Worm (Caenorhabditis elegans) whole organism, midembryonic: Measurements from ENCODE around the gene clec-51.
A peak's percentile ranks its signal among the peaks of the same experiment; 100 is the strongest.

ENCODE experiments used
- T22C8.4 ChIP-seq: fragments of 200-800 bp; sonication (Bioruptor generic); IDR thresholded peaks from 2 replicates; pipeline ENCODE4 v1.3.6; 2022; ENCODE audit warnings: missing genetic modification characterization, missing compliant biosample characterization
- cog-1 ChIP-seq: sonication (generic microtip); optimal IDR thresholded peaks from 2 replicates; lab custom pipeline; 2016; ENCODE audit warnings: missing genetic modification characterization, missing compliant biosample characterization
- flt-1 ChIP-seq: fragments of 200-800 bp; sonication (Bioruptor generic); IDR thresholded peaks from 2 replicates; pipeline ENCODE4 v1.3.6; 2022; ENCODE audit warnings: missing genetic modification characterization, missing compliant biosample characterization
- klf-2 ChIP-seq: fragments of 200-800 bp; sonication (Bioruptor generic); conservative IDR thresholded peaks from 2 replicates; pipeline ENCODE4 v1.3.6; 2022; ENCODE audit warnings: missing genetic modification reagents, missing genetic modification characterization, missing compliant biosample characterization
- med-1 ChIP-seq: sonication (generic microtip); optimal IDR thresholded peaks from 2 replicates; lab custom pipeline; 2017; ENCODE audit warnings: missing genetic modification characterization, mild to moderate bottlenecking, missing compliant biosample characterization, antibody characterized with exemption, missing genetic modification reagents; ENCODE audit not compliant: insufficient read depth
- ref-1 ChIP-seq: fragments of 200-800 bp; sonication (Bioruptor generic); conservative IDR thresholded peaks from 2 replicates; pipeline ENCODE4 v1.3.6; 2022; ENCODE audit warnings: missing genetic modification reagents, missing genetic modification characterization, missing compliant biosample characterization
- tab-1 ChIP-seq: fragments of 200-800 bp; sonication (Bioruptor generic); IDR thresholded peaks from 2 replicates; pipeline ENCODE4 v1.3.6; 2022; ENCODE audit warnings: missing genetic modification characterization, missing compliant biosample characterization
- ztf-23 ChIP-seq: fragments of 200-800 bp; sonication (Bioruptor generic); IDR thresholded peaks from 2 replicates; pipeline ENCODE4 v1.3.6; 2022; ENCODE audit warnings: missing genetic modification reagents, missing genetic modification characterization, missing compliant biosample characterization
- ztf-29 ChIP-seq: fragments of 200-800 bp; sonication (Bioruptor generic); IDR thresholded peaks from 2 replicates; pipeline ENCODE4 v1.3.6; 2022; ENCODE audit warnings: missing genetic modification reagents, missing genetic modification characterization, missing compliant biosample characterization

The clec-51 gene

DNA sequence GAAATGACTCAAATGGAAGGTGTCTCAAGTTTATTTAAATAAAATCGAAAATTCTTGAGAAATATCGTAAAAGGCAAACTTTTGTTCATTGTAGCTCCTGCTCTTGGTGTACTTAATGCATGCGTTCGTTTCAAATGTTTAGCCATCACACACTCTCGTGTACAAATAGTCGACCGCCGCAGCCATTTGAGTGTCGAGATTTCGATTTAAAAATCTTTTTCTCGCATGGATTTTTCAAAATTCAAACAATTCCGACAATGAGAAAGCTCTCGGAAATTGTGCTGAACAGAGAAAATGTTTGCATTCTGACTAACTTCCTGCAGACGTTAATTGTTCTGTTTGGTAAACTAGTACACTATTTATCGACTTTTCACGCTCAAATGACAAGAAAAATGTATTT lies 35.7 kb upstream of the clec-51 start:
- TF ChIP-seq flt-1 (GFP tag; lab: Robert Waterston, UW) (no peak), ztf-23 (GFP tag; lab: Robert Waterston, UW) (no peak), ref-1 (no peak), T22C8.4 (GFP tag; lab: Robert Waterston, UW) (no peak), klf-2 (GFP tag; lab: Robert Waterston, UW) (no peak), tab-1 (GFP tag; lab: Robert Waterston, UW) (no peak), med-1 (GFP tag; lab: Kevin White, UChicago) (no peak), cog-1 (tag; lab: Kevin White, UChicago) (no peak), ztf-29 (GFP tag; lab: Robert Waterston, UW) (no peak)

DNA sequence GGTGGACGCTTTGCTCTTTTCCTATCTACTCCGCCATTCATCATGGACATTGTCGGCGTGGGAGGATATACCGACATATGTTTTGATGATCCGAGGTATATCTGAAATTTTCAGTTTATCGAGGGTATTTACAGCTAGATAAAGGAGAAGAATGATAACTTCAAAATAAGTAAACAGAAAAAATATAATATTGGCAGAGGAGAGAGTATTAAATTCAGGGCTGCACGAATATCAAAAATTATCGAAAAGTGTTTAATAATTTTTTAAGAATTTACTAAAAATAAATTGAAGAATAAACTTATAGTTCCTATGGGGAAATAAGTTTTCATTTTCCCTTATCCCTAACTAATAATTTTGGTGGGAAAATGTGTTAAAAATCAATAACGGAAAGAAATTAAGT lies 35.3 kb upstream of the clec-51 start, which contains the start of gene wsp-1:
Gene wsp-1 (minus strand): TSS at position 101 of the 400 bp plus-strand sequence.
- TF ChIP-seq ref-1 (no peak), ztf-23 (GFP tag; lab: Robert Waterston, UW) (no peak), flt-1 (GFP tag; lab: Robert Waterston, UW) (no peak), cog-1 (tag; lab: Kevin White, UChicago) (no peak), ztf-29 (GFP tag; lab: Robert Waterston, UW) (no peak), klf-2 (GFP tag; lab: Robert Waterston, UW) (no peak), med-1 (GFP tag; lab: Kevin White, UChicago) (no peak), tab-1 (GFP tag; lab: Robert Waterston, UW) (no peak)

DNA sequence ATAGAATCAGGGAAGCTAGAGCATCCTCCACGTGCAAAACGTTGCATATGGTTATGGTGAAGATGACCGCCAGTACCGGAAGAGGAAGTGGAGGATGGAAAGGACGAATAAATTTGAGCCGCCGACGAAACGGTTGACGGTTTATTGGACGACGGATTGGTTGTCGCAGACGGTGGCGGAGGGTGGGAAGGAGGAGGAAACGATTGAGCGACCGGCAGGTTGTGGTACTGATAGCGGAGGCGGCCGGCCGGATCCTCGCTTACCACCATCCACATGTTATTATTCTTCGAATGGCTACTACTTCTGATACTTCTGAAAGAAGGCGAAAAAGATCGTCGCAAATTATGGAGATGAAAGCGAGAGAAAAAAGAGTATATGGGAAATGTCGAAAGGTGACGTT lies 29.3 kb upstream of the clec-51 start:
- TF ChIP-seq tab-1 (GFP tag; lab: Robert Waterston, UW) = no peak
- TF ChIP-seq T22C8.4 (GFP tag; lab: Robert Waterston, UW) = no peak
- TF ChIP-seq klf-2 (GFP tag; lab: Robert Waterston, UW) = no peak
- TF ChIP-seq cog-1 (tag; lab: Kevin White, UChicago) = no peak
- TF ChIP-seq ztf-23 (GFP tag; lab: Robert Waterston, UW) = no peak
- no peak for TF ChIP-seq med-1 (GFP tag; lab: Kevin White, UChicago)
- no peak for TF ChIP-seq flt-1 (GFP tag; lab: Robert Waterston, UW)

DNA sequence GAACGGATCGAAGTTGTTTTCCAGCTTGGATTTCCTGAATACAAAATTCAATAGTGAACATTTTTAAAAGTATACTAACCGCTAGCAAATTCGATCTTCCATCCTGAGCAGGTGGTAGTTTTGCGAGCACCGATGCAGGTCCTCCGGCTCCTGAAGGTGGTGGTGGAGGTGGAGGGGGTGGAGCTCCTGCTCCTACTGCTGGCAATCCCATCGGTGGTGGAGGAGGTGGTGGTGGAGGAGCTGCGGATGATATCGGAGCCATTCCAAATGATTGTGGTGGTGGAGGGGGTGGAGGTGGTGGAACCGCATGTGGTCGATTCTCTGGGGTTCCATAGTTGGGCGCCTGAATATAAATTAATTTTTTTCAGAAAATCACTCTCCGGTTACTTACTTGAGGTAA lies 26.1 kb upstream of the clec-51 start:
- TF ChIP-seq tab-1 (GFP tag; lab: Robert Waterston, UW) (no peak), T22C8.4 (GFP tag; lab: Robert Waterston, UW) (no peak), med-1 (GFP tag; lab: Kevin White, UChicago) (no peak), cog-1 (tag; lab: Kevin White, UChicago) (no peak), ztf-23 (GFP tag; lab: Robert Waterston, UW) (no peak; the same call in 1 of the 2 replicates), ztf-29 (GFP tag; lab: Robert Waterston, UW) (no peak), ref-1 (no peak), flt-1 (GFP tag; lab: Robert Waterston, UW) (no peak), klf-2 (GFP tag; lab: Robert Waterston, UW) (no peak)

DNA sequence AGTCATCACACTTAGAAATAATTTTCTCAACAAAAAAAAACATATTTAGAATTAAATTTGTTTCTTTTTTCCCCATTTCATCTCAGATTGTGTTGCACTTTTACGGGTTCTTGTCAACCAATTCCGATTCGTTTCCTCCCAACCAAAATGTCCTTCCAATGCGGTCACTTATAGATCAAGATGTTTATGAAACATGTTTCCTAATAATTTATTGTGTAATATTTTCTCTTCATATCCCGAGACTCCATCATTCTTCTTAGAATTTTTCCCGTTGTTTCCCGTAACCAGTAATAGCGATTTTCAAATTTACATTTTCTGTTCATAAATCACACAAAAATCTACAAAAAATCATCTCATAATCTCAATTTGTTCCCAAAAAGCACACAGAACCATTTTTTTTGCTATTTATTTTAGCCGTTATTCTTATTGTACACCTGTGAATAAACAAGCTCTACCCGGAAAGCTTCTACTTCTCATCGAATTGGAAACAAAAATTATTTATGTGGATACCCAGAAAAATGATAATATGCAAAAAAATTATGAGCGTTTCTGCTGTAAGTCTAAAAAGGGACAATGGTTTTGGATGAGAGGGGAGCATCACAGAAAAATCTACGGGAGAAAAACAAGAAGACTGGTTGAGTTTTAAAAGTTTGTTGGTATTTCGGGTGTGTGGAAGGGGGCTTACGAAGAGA lies 25.0 kb upstream of the clec-51 start:
- no peak for TF ChIP-seq T22C8.4 (GFP tag; lab: Robert Waterston, UW)
- TF ChIP-seq klf-2 (GFP tag; lab: Robert Waterston, UW) = no peak
- no peak for TF ChIP-seq med-1 (GFP tag; lab: Kevin White, UChicago)
- TF ChIP-seq ref-1 = no peak
- TF ChIP-seq ztf-23 (GFP tag; lab: Robert Waterston, UW) = no peak
- TF ChIP-seq tab-1 (GFP tag; lab: Robert Waterston, UW) = no peak
- no peak for TF ChIP-seq flt-1 (GFP tag; lab: Robert Waterston, UW)
- TF ChIP-seq cog-1 (tag; lab: Kevin White, UChicago) = no peak
- TF ChIP-seq ztf-29 (GFP tag; lab: Robert Waterston, UW) = no peak

DNA sequence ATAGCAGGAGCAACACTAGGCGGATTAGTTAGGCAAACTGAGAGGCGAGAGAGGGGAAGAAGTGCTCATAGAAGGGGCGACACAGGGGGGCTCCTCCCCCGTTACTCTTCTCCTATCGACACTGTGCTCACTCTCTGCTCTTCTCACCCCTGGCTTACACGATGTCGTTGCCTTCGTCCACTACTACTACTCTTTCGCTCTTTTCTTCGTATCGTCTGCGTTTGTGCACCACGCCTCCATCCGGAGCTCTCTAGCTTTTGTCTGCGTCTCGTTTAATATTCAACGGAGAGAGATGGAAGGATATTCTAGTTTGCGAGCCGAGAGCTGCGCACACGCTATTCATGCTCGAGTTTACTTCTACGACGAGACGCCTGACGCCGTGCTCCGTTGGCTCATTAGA lies 19.7 kb upstream of the clec-51 start:
- TF ChIP-seq klf-2 (GFP tag; lab: Robert Waterston, UW) (no peak), ztf-29 (GFP tag; lab: Robert Waterston, UW) (no peak), T22C8.4 (GFP tag; lab: Robert Waterston, UW) (no peak), ref-1 (no peak), tab-1 (GFP tag; lab: Robert Waterston, UW) (0 out of 2 replicates have a peak, but pooled peaks have one; percentile 44), med-1 (GFP tag; lab: Kevin White, UChicago) (no peak), ztf-23 (GFP tag; lab: Robert Waterston, UW) (no peak), cog-1 (tag; lab: Kevin White, UChicago) (peak; percentile 6), flt-1 (GFP tag; lab: Robert Waterston, UW) (peak; percentile 75; the same call in 1 of the 2 replicates)

DNA sequence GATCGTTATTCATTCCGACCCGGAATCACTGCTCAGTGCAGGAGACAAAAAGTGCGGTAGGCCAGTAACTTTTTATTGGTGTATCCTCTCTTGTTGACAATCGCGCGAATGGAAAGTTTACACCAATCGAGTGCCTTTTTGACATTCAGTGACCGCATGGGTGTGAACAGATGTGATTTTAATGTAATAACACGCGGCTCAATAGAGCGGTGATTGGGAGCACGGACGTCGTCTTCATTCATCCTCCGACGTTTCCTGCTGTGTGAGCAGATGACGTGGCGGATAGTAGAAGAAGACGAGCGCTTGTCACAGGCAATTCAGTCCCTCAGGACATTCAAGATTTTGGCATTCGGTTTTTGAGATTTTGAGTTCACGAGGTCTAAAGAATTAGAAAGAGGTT lies 19.0 kb upstream of the clec-51 start:
- no peak for TF ChIP-seq tab-1 (GFP tag; lab: Robert Waterston, UW)

DNA sequence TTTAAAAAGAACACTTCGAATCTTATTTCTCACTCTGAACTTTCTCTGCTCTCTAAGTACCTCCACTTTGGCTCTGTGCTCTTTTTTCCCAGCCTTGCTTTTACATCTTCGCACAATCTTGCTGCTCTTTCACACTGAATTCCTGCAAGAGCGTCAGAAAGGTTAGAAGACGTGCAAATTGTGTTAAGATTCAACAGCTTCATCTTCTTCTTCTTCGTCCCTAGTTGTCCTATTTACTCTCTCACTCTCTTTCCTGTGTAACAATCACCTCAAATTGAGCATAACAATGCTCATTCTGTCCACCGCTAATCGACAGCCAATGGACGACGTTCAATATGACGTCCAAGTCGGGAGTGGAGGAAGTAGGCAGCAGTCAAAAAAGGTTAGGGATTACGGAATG lies 17.8 kb upstream of the clec-51 start:
- TF ChIP-seq T22C8.4 (GFP tag; lab: Robert Waterston, UW) = no peak
- no peak for TF ChIP-seq flt-1 (GFP tag; lab: Robert Waterston, UW)
- TF ChIP-seq tab-1 (GFP tag; lab: Robert Waterston, UW) = no peak
- TF ChIP-seq ztf-23 (GFP tag; lab: Robert Waterston, UW) = no peak
- no peak for TF ChIP-seq ztf-29 (GFP tag; lab: Robert Waterston, UW)
- no peak for TF ChIP-seq ref-1
- TF ChIP-seq cog-1 (tag; lab: Kevin White, UChicago) = no peak
- no peak for TF ChIP-seq klf-2 (GFP tag; lab: Robert Waterston, UW)
- TF ChIP-seq med-1 (GFP tag; lab: Kevin White, UChicago) = no peak
